Worm (Caenorhabditis elegans): ENCODE results near the gene rbr-2.

DNA sequence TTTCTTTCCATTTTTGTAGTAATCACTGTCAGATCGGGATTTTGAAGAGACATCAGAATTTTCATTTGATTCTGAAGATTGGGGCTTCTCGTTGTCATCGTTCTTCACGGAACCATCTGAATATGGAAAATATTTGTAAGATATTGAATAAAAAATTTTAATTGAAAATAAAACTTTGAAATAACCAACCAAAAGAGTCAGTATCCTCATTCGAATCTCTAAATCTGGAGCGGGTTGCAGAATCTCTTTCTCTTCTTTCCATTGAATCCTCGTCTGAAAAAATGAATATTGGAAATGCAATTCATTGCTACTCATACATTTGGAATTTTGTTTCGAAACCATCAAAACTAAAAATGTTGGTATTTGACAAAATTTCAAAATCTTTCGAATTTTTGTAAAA, 21.7 kb upstream of the rbr-2 start:
- TF ChIP-seq nhr-237 (tag; optimal IDR thresholded peaks at IDR 0.05), result no peak
- no peak for TF ChIP-seq lin-32 (GFP tag; optimal IDR thresholded peaks at IDR 0.05)

Measured in whole organism, mixed stage, embryonic.